Worm (Caenorhabditis elegans): Measurements from ENCODE around the gene ipla-1.

The ipla-1 gene

DNA sequence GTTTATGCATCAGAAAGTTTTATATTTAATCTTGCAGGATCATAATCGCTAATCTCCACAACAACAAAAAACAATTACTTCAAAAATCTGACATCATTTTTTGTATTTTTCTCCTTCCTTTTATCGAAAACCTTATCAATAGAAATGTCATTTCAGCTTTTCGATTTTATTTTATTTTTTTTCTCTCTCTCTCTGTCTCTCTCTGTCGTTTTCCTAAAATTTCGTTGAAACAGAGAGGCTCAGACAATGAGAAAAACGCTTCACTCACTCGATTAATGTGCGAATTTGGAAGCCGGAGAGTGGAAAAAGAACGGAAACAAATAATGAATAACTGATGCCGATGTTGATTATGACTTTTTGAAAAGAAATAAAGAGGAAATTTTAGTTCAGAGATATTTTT lies 3.0 kb upstream of the ipla-1 start:
- TF ChIP-seq hnd-1 (tag; optimal IDR thresholded peaks at IDR 0.05) (no peak), flt-1 (GFP tag; IDR thresholded peaks at IDR 0.05) (no peak), scrt-1 (GFP tag; IDR thresholded peaks at IDR 0.05) (no peak), ceh-13 (GFP tag; optimal IDR thresholded peaks at IDR 0.05) (no peak), hmbx-1 (tag; optimal IDR thresholded peaks at IDR 0.05) (no peak), F13C5.2 (tag; optimal IDR thresholded peaks at IDR 0.05) (no peak), aly-1 (tag; optimal IDR thresholded peaks at IDR 0.05) (no peak), tbx-37 (GFP tag; conservative IDR thresholded peaks at IDR 0.05) (no peak), ama-1 (optimal IDR thresholded peaks at IDR 0.05) (no peak), B0310.2 (tag; optimal IDR thresholded peaks at IDR 0.05) (no peak), tra-4 (tag; optimal IDR thresholded peaks at IDR 0.05) (no peak), hmg-4 (GFP tag; optimal IDR thresholded peaks at IDR 0.05) (no peak), ets-7 (tag; optimal IDR thresholded peaks at IDR 0.05) (no peak), sea-1 (GFP tag; conservative IDR thresholded peaks at IDR 0.05) (no peak), tbx-11 (GFP tag; IDR thresholded peaks at IDR 0.05) (no peak), ceh-36 (tag; optimal IDR thresholded peaks at IDR 0.05) (no peak), pes-1 (GFP tag; IDR thresholded peaks at IDR 0.05) (no peak)

DNA sequence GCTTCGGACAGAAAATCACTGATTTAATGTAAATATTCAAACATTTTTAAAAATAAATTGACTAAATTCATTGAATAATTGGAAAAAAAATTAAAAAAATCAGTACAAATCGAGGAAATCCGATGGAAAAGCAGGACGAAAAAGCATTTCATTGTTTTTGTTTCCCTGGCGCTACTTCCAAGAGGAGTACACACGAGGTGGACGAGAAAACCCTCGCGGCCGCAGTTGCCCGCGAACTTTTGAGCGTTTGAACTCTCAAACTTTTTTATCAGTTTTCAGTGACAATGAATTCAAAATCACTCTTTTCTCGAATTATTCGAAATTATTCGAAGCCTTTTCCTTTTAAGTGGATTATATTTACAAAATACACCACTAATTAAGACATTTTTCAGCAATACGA lies 1.9 kb upstream of the ipla-1 start, which contains the start of gene F35D11.4:
TSS of gene F35D11.4 (plus strand) at position 393 of the 400 bp plus-strand sequence.
- TF ChIP-seq hmbx-1 (tag; optimal IDR thresholded peaks at IDR 0.05) (no peak), ceh-13 (GFP tag; optimal IDR thresholded peaks at IDR 0.05) (no peak), scrt-1 (GFP tag; IDR thresholded peaks at IDR 0.05) (no peak), flt-1 (GFP tag; IDR thresholded peaks at IDR 0.05) (no peak), hmg-4 (GFP tag; optimal IDR thresholded peaks at IDR 0.05) (peak; percentile 57), ceh-36 (tag; optimal IDR thresholded peaks at IDR 0.05) (no peak), ama-1 (optimal IDR thresholded peaks at IDR 0.05) (no peak), tbx-37 (GFP tag; conservative IDR thresholded peaks at IDR 0.05) (peak; percentile 74), hnd-1 (tag; optimal IDR thresholded peaks at IDR 0.05) (no peak), tra-4 (tag; optimal IDR thresholded peaks at IDR 0.05) (no peak), aly-1 (tag; optimal IDR thresholded peaks at IDR 0.05) (no peak), F13C5.2 (tag; optimal IDR thresholded peaks at IDR 0.05) (peak; percentile 37), sea-1 (GFP tag; conservative IDR thresholded peaks at IDR 0.05) (no peak), tbx-11 (GFP tag; IDR thresholded peaks at IDR 0.05) (0 out of 2 replicates have a peak, but pooled peaks have one; percentile 26), pes-1 (GFP tag; IDR thresholded peaks at IDR 0.05) (0 out of 2 replicates have a peak, but pooled peaks have one; percentile 25), ets-7 (tag; optimal IDR thresholded peaks at IDR 0.05) (no peak), B0310.2 (tag; optimal IDR thresholded peaks at IDR 0.05) (no peak)

DNA sequence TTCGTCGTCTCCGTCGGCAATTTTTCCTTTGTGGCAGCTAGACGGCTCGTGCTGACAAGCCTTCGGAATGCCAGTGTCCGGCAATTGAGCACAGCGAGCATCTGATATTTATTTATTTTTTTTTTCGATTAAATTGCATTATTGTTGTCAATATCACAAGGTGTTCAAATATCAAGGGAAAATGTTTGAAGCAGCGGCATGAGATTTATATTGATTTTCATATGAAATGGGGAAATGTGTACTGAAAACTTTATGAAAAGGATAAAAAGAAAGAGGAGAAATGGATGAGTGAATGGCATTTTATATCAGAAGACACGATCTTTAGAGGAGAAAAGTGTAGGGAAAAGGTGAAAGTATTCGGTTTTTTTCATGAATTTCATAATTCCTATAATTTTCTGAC lies 1.4 kb upstream of the ipla-1 start, which contains the start of gene coa-3:
TSS of gene coa-3 (minus strand) at position 101 of the 400 bp plus-strand sequence.
- TF ChIP-seq ets-7 (tag; optimal IDR thresholded peaks at IDR 0.05) (no peak), B0310.2 (tag; optimal IDR thresholded peaks at IDR 0.05) (no peak), tra-4 (tag; optimal IDR thresholded peaks at IDR 0.05) (no peak), scrt-1 (GFP tag; IDR thresholded peaks at IDR 0.05) (no peak), hnd-1 (tag; optimal IDR thresholded peaks at IDR 0.05) (no peak)

DNA sequence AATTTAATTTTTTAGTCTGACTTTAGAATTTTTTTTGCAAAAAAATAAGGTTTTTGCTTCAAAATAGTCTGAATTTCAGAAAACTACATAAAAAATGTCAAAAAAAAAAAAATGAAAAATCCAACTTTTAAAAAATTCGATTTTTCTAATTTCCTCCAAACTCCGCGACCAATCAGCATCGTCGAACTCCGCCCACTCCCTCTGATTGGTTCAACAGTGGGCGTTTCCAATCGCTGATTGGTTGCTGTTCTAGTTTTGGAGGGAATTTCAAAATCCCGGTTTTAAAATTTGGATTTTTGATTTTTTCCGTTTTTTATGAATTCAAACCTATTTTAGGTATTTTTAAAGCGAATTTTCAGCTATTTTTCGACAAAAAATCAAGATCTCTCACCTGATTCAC lies 338 bp downstream of the ipla-1 start:
- TF ChIP-seq tbx-37 (GFP tag; conservative IDR thresholded peaks at IDR 0.05): no peak
- TF ChIP-seq tbx-11 (GFP tag; IDR thresholded peaks at IDR 0.05): no peak
- no peak for TF ChIP-seq scrt-1 (GFP tag; IDR thresholded peaks at IDR 0.05)
- TF ChIP-seq ceh-36 (tag; optimal IDR thresholded peaks at IDR 0.05): no peak
- TF ChIP-seq pes-1 (GFP tag; IDR thresholded peaks at IDR 0.05): no peak
- TF ChIP-seq F13C5.2 (tag; optimal IDR thresholded peaks at IDR 0.05): no peak
- no peak for TF ChIP-seq B0310.2 (tag; optimal IDR thresholded peaks at IDR 0.05)
- TF ChIP-seq flt-1 (GFP tag; IDR thresholded peaks at IDR 0.05): no peak

DNA sequence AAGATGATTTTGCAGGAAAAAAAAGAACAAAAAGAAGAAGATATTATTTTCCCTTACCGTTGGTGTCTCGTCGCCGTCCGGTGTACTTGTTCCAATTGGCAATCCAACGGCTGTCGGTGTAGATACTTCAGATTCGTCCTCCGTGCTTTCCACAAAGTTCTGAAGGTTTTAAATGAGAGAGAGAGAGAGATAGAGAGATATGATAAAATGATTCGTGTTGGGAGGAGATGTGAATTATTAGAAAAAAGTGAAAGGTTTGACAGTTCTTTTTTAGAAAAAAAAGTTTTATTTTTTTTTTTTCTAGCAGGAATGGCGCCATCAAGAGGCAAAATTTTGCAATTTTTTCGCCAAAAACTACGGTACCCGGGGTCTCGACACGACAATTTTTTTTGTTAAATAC lies 880 bp downstream of the ipla-1 start:
- TF ChIP-seq ama-1 (optimal IDR thresholded peaks at IDR 0.05) (no peak), aly-1 (tag; optimal IDR thresholded peaks at IDR 0.05) (no peak), hnd-1 (tag; optimal IDR thresholded peaks at IDR 0.05) (no peak), ets-7 (tag; optimal IDR thresholded peaks at IDR 0.05) (no peak), F13C5.2 (tag; optimal IDR thresholded peaks at IDR 0.05) (no peak), hmg-4 (GFP tag; optimal IDR thresholded peaks at IDR 0.05) (no peak), ceh-13 (GFP tag; optimal IDR thresholded peaks at IDR 0.05) (no peak)

DNA sequence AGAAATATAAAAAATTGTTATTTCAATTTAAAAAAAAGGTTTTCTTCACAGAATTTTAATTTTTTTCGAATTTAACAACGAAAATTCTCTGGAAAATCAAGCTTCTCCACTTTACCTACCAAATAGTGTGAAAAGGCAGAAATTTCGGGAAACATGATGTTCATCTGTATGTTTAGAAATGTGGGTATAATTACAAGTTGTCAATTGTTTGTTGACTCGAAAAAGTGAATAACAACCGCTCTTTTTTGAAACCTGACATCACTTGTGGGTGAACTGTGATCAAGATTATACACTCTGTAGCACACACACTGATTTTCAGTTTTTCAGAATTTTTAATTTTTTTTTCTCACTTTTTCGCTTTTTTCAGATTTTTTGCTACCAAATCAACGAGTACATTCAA lies 1.3 kb downstream of the ipla-1 start:
- TF ChIP-seq pes-1 (GFP tag; IDR thresholded peaks at IDR 0.05): no peak
- TF ChIP-seq ama-1 (optimal IDR thresholded peaks at IDR 0.05): no peak
- no peak for TF ChIP-seq hmg-4 (GFP tag; optimal IDR thresholded peaks at IDR 0.05)
- TF ChIP-seq tra-4 (tag; optimal IDR thresholded peaks at IDR 0.05): no peak
- TF ChIP-seq F13C5.2 (tag; optimal IDR thresholded peaks at IDR 0.05): no peak
- TF ChIP-seq aly-1 (tag; optimal IDR thresholded peaks at IDR 0.05): no peak
- no peak for TF ChIP-seq sea-1 (GFP tag; conservative IDR thresholded peaks at IDR 0.05)
- TF ChIP-seq ets-7 (tag; optimal IDR thresholded peaks at IDR 0.05): no peak
- no peak for TF ChIP-seq flt-1 (GFP tag; IDR thresholded peaks at IDR 0.05)
- TF ChIP-seq B0310.2 (tag; optimal IDR thresholded peaks at IDR 0.05): no peak
- no peak for TF ChIP-seq scrt-1 (GFP tag; IDR thresholded peaks at IDR 0.05)
- TF ChIP-seq tbx-37 (GFP tag; conservative IDR thresholded peaks at IDR 0.05): no peak
- no peak for TF ChIP-seq hnd-1 (tag; optimal IDR thresholded peaks at IDR 0.05)
- TF ChIP-seq hmbx-1 (tag; optimal IDR thresholded peaks at IDR 0.05): no peak
- TF ChIP-seq ceh-36 (tag; optimal IDR thresholded peaks at IDR 0.05): no peak
- no peak for TF ChIP-seq tbx-11 (GFP tag; IDR thresholded peaks at IDR 0.05)

DNA sequence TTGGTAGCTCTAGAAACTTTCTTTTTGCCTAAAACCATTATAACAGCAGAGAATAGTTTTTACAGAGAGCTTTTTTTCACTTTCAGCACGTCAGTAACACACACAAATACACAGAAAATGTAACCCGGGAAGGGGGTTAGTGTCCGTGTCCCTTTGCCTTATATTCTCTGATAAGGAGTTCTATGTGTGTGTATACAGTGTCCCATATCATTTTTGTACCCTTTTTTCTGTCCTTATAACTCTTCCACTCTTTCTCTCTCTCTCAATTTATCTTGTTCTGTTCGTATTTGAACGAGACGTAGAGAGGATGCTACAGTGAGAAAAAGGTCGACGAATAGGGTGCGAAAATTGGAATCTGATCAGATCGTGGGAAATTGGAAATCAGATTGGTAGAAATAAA lies 2.3 kb downstream of the ipla-1 start:
- TF ChIP-seq ceh-36 (tag; optimal IDR thresholded peaks at IDR 0.05) (no peak), ama-1 (optimal IDR thresholded peaks at IDR 0.05) (no peak), hmg-4 (GFP tag; optimal IDR thresholded peaks at IDR 0.05) (no peak), hmbx-1 (tag; optimal IDR thresholded peaks at IDR 0.05) (no peak), tra-4 (tag; optimal IDR thresholded peaks at IDR 0.05) (no peak), hnd-1 (tag; optimal IDR thresholded peaks at IDR 0.05) (no peak), pes-1 (GFP tag; IDR thresholded peaks at IDR 0.05) (no peak)

DNA sequence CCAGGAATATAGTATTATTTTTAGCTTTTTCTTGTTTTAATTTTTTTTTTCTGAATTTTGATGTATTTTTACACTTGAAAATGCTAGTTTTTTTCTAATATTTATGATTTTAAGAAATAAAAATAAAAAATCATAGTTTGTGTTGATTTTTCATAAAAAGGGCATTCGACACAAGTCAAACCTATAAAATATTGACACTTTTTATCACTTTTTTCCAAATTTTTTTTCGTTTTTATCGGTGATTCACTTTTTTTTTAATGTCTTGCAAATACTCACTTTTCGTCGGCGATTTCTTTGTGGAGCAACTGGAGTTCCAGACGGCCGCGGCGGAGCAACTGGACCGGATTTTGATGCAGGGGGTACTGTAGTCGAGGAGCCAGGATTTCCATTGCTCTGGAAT lies 3.7 kb downstream of the ipla-1 start:
- no peak for TF ChIP-seq ceh-13 (GFP tag; optimal IDR thresholded peaks at IDR 0.05)
